Worm (Caenorhabditis elegans) whole organism, L4/young adult: ENCODE results near the gene C15C7.6.

ENCODE experiments used
- W03F9.2 ChIP-seq: fragments of 150-350 bp; optimal IDR thresholded peaks from 2 replicates; lab custom pipeline; 2014; ENCODE audit warnings: missing biosample characterization, missing genetic modification characterization
- dao-5 ChIP-seq: sonication (generic microtip); optimal IDR thresholded peaks from 2 replicates; lab custom pipeline; 2016; ENCODE audit warnings: missing genotype, missing genetic modification characterization, moderate library complexity, missing compliant biosample characterization
- him-1 ChIP-seq: sonication (generic microtip); optimal IDR thresholded peaks from 2 replicates; lab custom pipeline; 2016; ENCODE audit warnings: missing genotype, missing genetic modification reagents, missing genetic modification characterization, missing compliant biosample characterization

DNA sequence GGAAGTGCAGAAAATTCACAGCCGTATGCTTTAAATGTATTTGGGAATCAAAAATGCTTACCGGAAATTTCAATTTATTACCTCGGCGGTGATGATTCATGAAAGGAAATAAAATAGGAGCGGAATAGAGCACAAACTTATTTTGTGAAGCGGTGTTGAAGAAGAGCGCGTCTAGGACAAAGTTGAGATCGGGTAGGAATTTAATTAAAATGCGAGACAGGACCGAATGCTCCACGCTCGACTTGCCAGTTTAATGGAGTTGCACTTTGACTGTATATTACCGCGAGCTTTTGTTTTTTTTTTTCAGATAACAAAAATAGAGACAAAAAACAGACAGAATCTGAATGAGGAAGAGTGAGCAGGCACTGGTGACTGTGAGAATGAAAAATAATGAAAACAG, 14.3 kb upstream of the C15C7.6 start:
- TF ChIP-seq him-1 (no peak), dao-5 (tag; lab: Kevin White, UChicago) (no peak), W03F9.2 (tag; lab: Kevin White, UChicago) (no peak)
